Worm (Caenorhabditis elegans): ENCODE data around the gene W06D11.3.

W06D11.3 gene

ce11 chrX:12280477-12280876 lies 18.0 kb upstream of the W06D11.3 start, which contains the start of gene C04B4.1:
Gene C04B4.1, plus strand, starts transcription at chrX:12280777.
- TF ChIP-seq zag-1 (tag; optimal IDR thresholded peaks at IDR 0.05) (no peak), nhr-28 (tag; optimal IDR thresholded peaks at IDR 0.05) (no peak), nhr-25 (tag; optimal IDR thresholded peaks at IDR 0.05; ENCODE audit: borderline replicate concordance, insufficient read depth) (no peak), ama-1 (optimal IDR thresholded peaks at IDR 0.05) (no peak), unc-39 (tag; optimal IDR thresholded peaks at IDR 0.05) (no peak), aly-2 (tag; optimal IDR thresholded peaks at IDR 0.05) (no peak), zfp-3 (GFP tag; conservative IDR thresholded peaks at IDR 0.05) (no peak), saeg-2 (GFP tag; IDR thresholded peaks at IDR 0.05) (no peak), dmd-8 (GFP tag; IDR thresholded peaks at IDR 0.05) (no peak), nhr-77 (tag; optimal IDR thresholded peaks at IDR 0.05) (no peak)

- no peak for TF ChIP-seq lim-7 (GFP tag; IDR thresholded peaks at IDR 0.05)
- no peak for TF ChIP-seq ceh-20 (GFP tag; IDR thresholded peaks at IDR 0.05)
- TF ChIP-seq cey-2 (tag; optimal IDR thresholded peaks at IDR 0.05; ENCODE audit: borderline replicate concordance, insufficient read depth) = no peak
- TF ChIP-seq lin-38 (GFP tag; IDR thresholded peaks at IDR 0.05) = no peak
These were observed 15.6 kb upstream of the W06D11.3 start, which contains the start of gene C04B4.2 for ce11 chrX:12282911-12283310. Gene C04B4.2, plus strand, starts transcription at chrX:12283281.

ce11 chrX:12284161-12284560 lies 14.3 kb upstream of the W06D11.3 start:
- TF ChIP-seq daf-16 (GFP tag; optimal IDR thresholded peaks at IDR 0.05) = no peak
- no peak for TF ChIP-seq daf-16 (tag; optimal IDR thresholded peaks at IDR 0.05)
- TF ChIP-seq pqm-1 (tag; optimal IDR thresholded peaks at IDR 0.05) = no peak
- no peak for TF ChIP-seq T26A8.4 (GFP tag; IDR thresholded peaks at IDR 0.05)
- peak in 1 of 2 experiments; percentile 91 for TF ChIP-seq unc-62 (GFP tag; optimal IDR thresholded peaks at IDR 0.05 in 1 of 2)
- no peak for TF ChIP-seq unc-62 (tag; optimal IDR thresholded peaks at IDR 0.05)
- TF ChIP-seq dve-1 (tag; optimal IDR thresholded peaks at IDR 0.05; ENCODE audit: insufficient read depth) = no peak
- TF ChIP-seq F49E8.2 (tag; optimal IDR thresholded peaks at IDR 0.05; ENCODE audit: borderline replicate concordance) = no peak
- TF ChIP-seq ZK546.5 (tag; optimal IDR thresholded peaks at IDR 0.05) = no peak
- no peak for TF ChIP-seq hlh-30 (tag; optimal IDR thresholded peaks at IDR 0.05; ENCODE audit: insufficient read depth)
- peak; percentile 63 for TF ChIP-seq aha-1 (tag)
- no peak for TF ChIP-seq snpc-1.2 (GFP tag; IDR thresholded peaks at IDR 0.05)
- no peak for TF ChIP-seq skn-1 (tag; optimal IDR thresholded peaks at IDR 0.05)
- TF ChIP-seq pha-4 (GFP tag; IDR thresholded peaks at IDR 0.05) = no peak
- TF ChIP-seq pha-4 (tag; optimal IDR thresholded peaks at IDR 0.05) = no peak
- no peak for TF ChIP-seq nhr-11 (tag; optimal IDR thresholded peaks at IDR 0.05)
- no peak for TF ChIP-seq F26F4.8 (GFP tag; conservative IDR thresholded peaks at IDR 0.05)
- TF ChIP-seq vab-7 (GFP tag; IDR thresholded peaks at IDR 0.05) = no peak
- no peak for TF ChIP-seq unc-39 (tag; optimal IDR thresholded peaks at IDR 0.05)

- TF ChIP-seq nhr-41 (GFP tag; IDR thresholded peaks at IDR 0.05) (no peak), unc-62 (GFP tag; optimal IDR thresholded peaks at IDR 0.05 in 1 of 2) (no peak), unc-62 (tag; optimal IDR thresholded peaks at IDR 0.05) (no peak), nhr-102 (tag; optimal IDR thresholded peaks at IDR 0.05) (no peak), hif-1 (tag; optimal IDR thresholded peaks at IDR 0.05) (no peak), ceh-20 (GFP tag; IDR thresholded peaks at IDR 0.05) (no peak), mes-2 (tag; optimal IDR thresholded peaks at IDR 0.05; ENCODE audit: poor library complexity, severe bottlenecking) (no peak), lim-7 (GFP tag; IDR thresholded peaks at IDR 0.05) (no peak), jun-1 (tag; optimal IDR thresholded peaks at IDR 0.05) (no peak), lin-13 (GFP tag; optimal IDR thresholded peaks at IDR 0.05) (no peak), fos-1 (tag; optimal IDR thresholded peaks at IDR 0.05) (no peak), dmd-6 (GFP tag; IDR thresholded peaks at IDR 0.05) (no peak), dmd-8 (GFP tag; IDR thresholded peaks at IDR 0.05) (no peak), Y75B8A.6 (GFP tag; IDR thresholded peaks at IDR 0.05) (no peak)
These were observed 13.0 kb upstream of the W06D11.3 start, which contains the start of gene lips-2 for ce11 chrX:12285496-12285895. Gene lips-2, plus strand, starts transcription at chrX:12285796.
